Worm (Caenorhabditis elegans) whole organism, L3 larva: ENCODE results near the gene nlp-71.

ENCODE experiments used
- ZK546.5 ChIP-seq: sonication (generic microtip); optimal IDR thresholded peaks from 2 replicates; lab custom pipeline; 2017; ENCODE audit warnings: missing biosample characterization, missing genetic modification characterization
- ama-1 ChIP-seq: fragments of 150-350 bp; optimal IDR thresholded peaks from 2 replicates; lab custom pipeline; 2018
- fkh-10 ChIP-seq: sonication (generic microtip); optimal IDR thresholded peaks from 2 replicates; lab custom pipeline; 2017; ENCODE audit warnings: missing biosample characterization, missing genetic modification reagents, missing genetic modification characterization
- lin-15B ChIP-seq: fragments of 150-350 bp; optimal IDR thresholded peaks from 2 replicates; lab custom pipeline; 2014; ENCODE audit warnings: missing biosample characterization, missing genetic modification characterization
- nhr-12 ChIP-seq: fragments of 150-350 bp; optimal IDR thresholded peaks from 2 replicates; lab custom pipeline; 2014; ENCODE audit warnings: missing biosample characterization, missing genetic modification characterization
- nhr-237 ChIP-seq: fragments of 150-350 bp; optimal IDR thresholded peaks from 2 replicates; lab custom pipeline; 2014; ENCODE audit warnings: missing biosample characterization, missing genetic modification characterization
- pha-4 ChIP-seq: fragments of 150-350 bp; optimal IDR thresholded peaks from 2 replicates; lab custom pipeline; 2014; ENCODE audit warnings: missing biosample characterization, missing genetic modification reagents, missing genetic modification characterization
- pqm-1 ChIP-seq: fragments of 150-350 bp; optimal IDR thresholded peaks from 2 replicates; lab custom pipeline; 2017; ENCODE audit warnings: missing biosample characterization, missing genetic modification characterization, inconsistent platforms
- skn-1 ChIP-seq: fragments of 150-350 bp; optimal IDR thresholded peaks from 2 replicates; lab custom pipeline; 2014; ENCODE audit warnings: missing biosample characterization, missing genetic modification characterization
- snpc-4 ChIP-seq: fragments of 150-350 bp; optimal IDR thresholded peaks from 2 replicates; lab custom pipeline; 2014; ENCODE audit warnings: missing biosample characterization, missing genetic modification characterization
- tbx-2 ChIP-seq: sonication (generic microtip); optimal IDR thresholded peaks from 2 replicates; lab custom pipeline; 2016; ENCODE audit warnings: mild to moderate bottlenecking, missing genetic modification characterization, missing compliant biosample characterization
- unc-62 ChIP-seq: fragments of 150-350 bp; sonication (generic microtip); optimal IDR thresholded peaks from 4 replicates; lab custom pipeline; 2014; ENCODE audit warnings: missing biosample characterization, missing genetic modification reagents, missing genetic modification characterization
- ztf-11 ChIP-seq: fragments of 150-350 bp; optimal IDR thresholded peaks from 2 replicates; lab custom pipeline; 2014; ENCODE audit warnings: missing biosample characterization, missing genetic modification characterization

DNA sequence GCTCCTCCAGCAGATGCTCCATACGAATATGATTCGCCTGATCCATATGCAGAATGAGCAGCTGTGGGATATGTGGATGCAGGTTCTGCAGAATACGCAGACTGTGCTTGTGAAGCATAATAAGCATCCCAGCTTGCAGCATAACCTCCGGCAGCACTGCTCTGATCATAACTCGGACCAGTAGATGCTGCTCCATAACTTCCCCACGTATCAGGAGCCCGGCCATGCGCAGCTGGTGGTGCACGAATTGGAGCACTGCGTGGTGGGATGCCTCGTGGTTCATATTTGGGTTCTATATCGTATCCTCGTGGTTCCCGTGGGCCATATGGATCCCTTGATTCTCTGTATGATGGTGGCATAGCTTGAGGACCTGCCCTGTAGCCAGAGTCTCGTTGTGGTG lies 39.7 kb downstream of the nlp-71 start:
- TF ChIP-seq nhr-237 (tag; lab: Kevin White, UChicago) (no peak), skn-1 (tag; lab: Kevin White, UChicago) (no peak), unc-62 (no peak), ZK546.5 (tag; lab: Kevin White, UChicago) (no peak), nhr-12 (no peak), fkh-10 (GFP tag; lab: Kevin White, UChicago) (no peak), pqm-1 (tag; lab: Kevin White, UChicago) (no peak), snpc-4 (tag; lab: Kevin White, UChicago) (no peak), pha-4 (no peak), ama-1 (no peak), ztf-11 (tag; lab: Kevin White, UChicago) (no peak), lin-15B (tag; lab: Kevin White, UChicago) (no peak), tbx-2 (no peak)
